Worm (Caenorhabditis elegans): ENCODE results near the gene ZK1320.2.

ZK1320.2 gene

ce11 chrII:9682044-9682443 is 23.2 kb upstream of the ZK1320.2 start:
- TF ChIP-seq F23B12.7 (tag; optimal IDR thresholded peaks at IDR 0.05; ENCODE audit: insufficient read depth) = no peak
- no peak for TF ChIP-seq cebp-1 (GFP tag; IDR thresholded peaks at IDR 0.05)
- no peak for TF ChIP-seq cebp-1 (tag; optimal IDR thresholded peaks at IDR 0.05)
- TF ChIP-seq B0261.1 (tag; optimal IDR thresholded peaks at IDR 0.05) = no peak

- TF ChIP-seq B0261.1 (tag; optimal IDR thresholded peaks at IDR 0.05) (no peak), attf-6 (GFP tag; IDR thresholded peaks at IDR 0.05) (no peak), tlf-1 (GFP tag; optimal IDR thresholded peaks at IDR 0.05) (no peak), unc-130 (GFP tag; optimal IDR thresholded peaks at IDR 0.05) (no peak), him-1 (tag; optimal IDR thresholded peaks at IDR 0.05) (no peak), aptf-2 (GFP tag; conservative IDR thresholded peaks at IDR 0.05) (no peak), Y53F4B.3 (GFP tag; IDR thresholded peaks at IDR 0.05) (no peak), snpc-4 (GFP tag; optimal IDR thresholded peaks at IDR 0.05) (no peak), snpc-4 (tag; optimal IDR thresholded peaks at IDR 0.05) (no peak), somi-1 (GFP tag; optimal IDR thresholded peaks at IDR 0.05) (no peak), nhr-27 (tag; optimal IDR thresholded peaks at IDR 0.05) (no peak)
These were observed 21.7 kb upstream of the ZK1320.2 start, which contains the start of gene ZK1320.13 for ce11 chrII:9680493-9680892. ZK1320.13 (plus strand) TSS chrII:9680793.

DNA sequence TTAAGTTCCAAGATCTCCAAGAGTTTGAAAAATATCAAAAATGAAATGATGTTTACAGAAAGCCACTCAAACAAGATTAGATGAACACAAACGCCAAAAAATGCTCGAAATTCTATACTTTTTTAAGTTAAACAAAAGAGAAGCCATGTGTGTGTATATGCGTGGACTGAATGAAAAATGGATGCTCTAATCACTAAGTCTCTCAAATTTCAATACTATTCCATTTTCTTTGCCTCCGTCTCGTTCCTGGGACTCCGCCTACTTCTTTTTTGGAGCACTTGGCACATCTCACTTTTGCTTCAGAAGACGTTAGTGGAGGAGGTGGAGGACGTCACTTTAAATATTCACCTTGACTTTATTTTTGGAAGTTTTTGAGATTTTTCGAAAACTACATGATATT is 21.0 kb upstream of the ZK1320.2 start:
- TF ChIP-seq nhr-80 (tag; optimal IDR thresholded peaks at IDR 0.05) (no peak), hmg-1.2 (GFP tag; IDR thresholded peaks at IDR 0.05) (peak; percentile 61), lsy-27 (tag; optimal IDR thresholded peaks at IDR 0.05; ENCODE audit: borderline replicate concordance, insufficient read depth) (no peak)

ce11 chrII:9677470-9677869 is 18.7 kb upstream of the ZK1320.2 start:
- TF ChIP-seq let-607 (tag; optimal IDR thresholded peaks at IDR 0.05) = peak in 1 of 2 experiments; percentile 22
- TF ChIP-seq unc-130 (GFP tag; optimal IDR thresholded peaks at IDR 0.05) = no peak
- peak; percentile 66 for TF ChIP-seq nhr-80 (tag; optimal IDR thresholded peaks at IDR 0.05)
- TF ChIP-seq Y67H2A.10 (GFP tag; conservative IDR thresholded peaks at IDR 0.05) = no peak

DNA sequence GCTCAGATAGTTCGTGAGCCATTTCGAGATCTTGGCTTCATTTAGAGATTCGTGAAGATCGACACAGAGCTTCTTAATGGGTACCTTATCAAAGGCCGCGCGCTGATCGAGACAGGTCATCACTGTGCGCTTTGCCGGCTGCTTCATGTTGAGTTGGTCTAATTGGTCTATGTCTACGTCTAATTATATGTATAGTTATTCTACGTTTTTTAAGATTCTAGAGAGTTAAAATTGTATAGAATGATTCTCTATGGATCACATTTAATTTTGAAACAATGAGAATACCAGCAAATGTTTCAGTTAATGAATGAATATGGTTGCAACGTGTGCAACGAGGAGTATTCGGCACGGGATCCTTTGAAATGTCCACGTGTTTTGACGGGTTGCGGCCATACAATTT is 15.9 kb upstream of the ZK1320.2 start, which contains the start of gene arc-1:
Gene arc-1, plus strand, starts transcription at position 301 of the 400 bp plus-strand sequence.
- TF ChIP-seq aptf-2 (GFP tag; conservative IDR thresholded peaks at IDR 0.05) (no peak), Y56A3A.18 (GFP tag; IDR thresholded peaks at IDR 0.05) (no peak), nhr-179 (tag; optimal IDR thresholded peaks at IDR 0.05) (no peak), hmg-20 (GFP tag; IDR thresholded peaks at IDR 0.05) (no peak), hlh-26 (GFP tag; conservative IDR thresholded peaks at IDR 0.05) (no peak), Y67H2A.10 (GFP tag; conservative IDR thresholded peaks at IDR 0.05) (no peak), tbx-9 (tag; optimal IDR thresholded peaks at IDR 0.05; ENCODE audit: borderline replicate concordance) (no peak), athp-1 (tag; optimal IDR thresholded peaks at IDR 0.05) (no peak), nhr-120 (GFP tag; IDR thresholded peaks at IDR 0.05) (no peak), attf-3 (GFP tag; conservative IDR thresholded peaks at IDR 0.05) (no peak), mes-4 (tag; optimal IDR thresholded peaks at IDR 0.05) (no peak), madf-3 (GFP tag; IDR thresholded peaks at IDR 0.05) (no peak), chd-7 (tag; optimal IDR thresholded peaks at IDR 0.05) (no peak), unc-130 (GFP tag; optimal IDR thresholded peaks at IDR 0.05) (no peak), egl-18 (GFP tag; IDR thresholded peaks at IDR 0.05) (no peak), tlf-1 (GFP tag; optimal IDR thresholded peaks at IDR 0.05) (no peak), F55B11.4 (tag; optimal IDR thresholded peaks at IDR 0.05; ENCODE audit: borderline replicate concordance, insufficient read depth) (no peak)

All from whole organism, young adult.